Worm (Caenorhabditis elegans) whole organism, L4 larva: ENCODE data around the gene ttr-31.

ENCODE experiments used
- D1046.2 ChIP-seq: fragments of 200-800 bp; sonication (Bioruptor generic); IDR thresholded peaks from 2 replicates; pipeline ENCODE4 v1.3.6; 2022; ENCODE audit warnings: missing genetic modification characterization, missing compliant biosample characterization
- F37D6.2 ChIP-seq: sonication (generic microtip); optimal IDR thresholded peaks from 2 replicates; lab custom pipeline; 2016; ENCODE audit warnings: mild to moderate bottlenecking, missing genetic modification characterization, missing compliant biosample characterization
- F44E2.7 ChIP-seq: fragments of 200-800 bp; sonication (Bioruptor generic); IDR thresholded peaks from 2 replicates; pipeline ENCODE4 v2.1.2; 2022; ENCODE audit warnings: missing genetic modification characterization, missing compliant biosample characterization
- R02D3.7 ChIP-seq: fragments of 150-350 bp; sonication (generic microtip); optimal IDR thresholded peaks from 3 replicates; lab custom pipeline; 2014; ENCODE audit warnings: missing biosample characterization, missing genetic modification characterization
- T20F7.1 ChIP-seq: fragments of 200-800 bp; sonication (Bioruptor generic); optimal IDR thresholded peaks from 2 replicates; lab custom pipeline; 2018; ENCODE audit warnings: mild to moderate bottlenecking, missing genetic modification characterization, missing compliant biosample characterization
- T26A8.4 ChIP-seq: fragments of 200-800 bp; sonication (Bioruptor generic); IDR thresholded peaks from 2 replicates; pipeline ENCODE4 v1.3.6; 2022; ENCODE audit warnings: missing genetic modification characterization, missing compliant biosample characterization
- Y105C5A.15 ChIP-seq: fragments of 200-800 bp; sonication (Bioruptor generic); IDR thresholded peaks from 2 replicates; pipeline ENCODE4 v1.3.6; 2022; ENCODE audit warnings: missing genetic modification characterization, missing compliant biosample characterization
- Y5F2A.4 ChIP-seq: fragments of 200-800 bp; sonication (Bioruptor generic); optimal IDR thresholded peaks from 2 replicates; lab custom pipeline; 2018; ENCODE audit warnings: mild to moderate bottlenecking, missing genetic modification characterization, missing compliant biosample characterization
- aha-1 ChIP-seq: fragments of 150-350 bp; peaks from one replicate; lab custom pipeline; 2014; ENCODE audit warnings: missing biosample characterization, missing genetic modification characterization
- ces-1 ChIP-seq: fragments of 150-350 bp; sonication (generic microtip); optimal IDR thresholded peaks from 4 replicates; lab custom pipeline; 2014; ENCODE audit warnings: missing biosample characterization, missing genetic modification reagents, missing genetic modification characterization
- cey-2 ChIP-seq: sonication (generic microtip); optimal IDR thresholded peaks from 3 replicates; lab custom pipeline; 2017; ENCODE audit warnings: missing genetic modification characterization, mild to moderate bottlenecking, missing compliant biosample characterization, antibody characterized with exemption, borderline replicate concordance; ENCODE audit not compliant: insufficient read depth
- dmd-6 ChIP-seq: fragments of 200-800 bp; sonication (Bioruptor generic); IDR thresholded peaks from 2 replicates; pipeline ENCODE4 v1.3.6; 2022; ENCODE audit warnings: missing genetic modification reagents, missing genetic modification characterization, missing compliant biosample characterization
- dmd-9 ChIP-seq: fragments of 200-800 bp; sonication (Bioruptor generic); IDR thresholded peaks from 2 replicates; pipeline ENCODE4 v1.3.6; 2022; ENCODE audit warnings: missing genetic modification reagents, missing genetic modification characterization, missing compliant biosample characterization
- dpl-1 ChIP-seq: fragments of 150-350 bp; optimal IDR thresholded peaks from 2 replicates; lab custom pipeline; 2014; ENCODE audit warnings: missing biosample characterization, missing genetic modification reagents, missing genetic modification characterization
- hlh-11 ChIP-seq: fragments of 200-800 bp; sonication (Bioruptor generic); optimal IDR thresholded peaks from 2 replicates; lab custom pipeline; 2018; ENCODE audit warnings: mild to moderate bottlenecking, missing genetic modification characterization, missing compliant biosample characterization
- lin-15B ChIP-seq: fragments of 150-350 bp; sonication (generic microtip); optimal IDR thresholded peaks from 3 replicates; lab custom pipeline; 2014; ENCODE audit warnings: missing biosample characterization, missing genetic modification characterization
- mdt-29 ChIP-seq: fragments of 200-800 bp; sonication (Bioruptor generic); IDR thresholded peaks from 2 replicates; pipeline ENCODE4 v1.3.6; 2022; ENCODE audit warnings: missing genetic modification reagents, missing genetic modification characterization, missing compliant biosample characterization
- mep-1 ChIP-seq: fragments of 150-350 bp; sonication (generic microtip); optimal IDR thresholded peaks from 3 replicates; lab custom pipeline; 2014; ENCODE audit warnings: missing biosample characterization, missing genetic modification characterization
- nhr-10 ChIP-seq: fragments of 150-350 bp; optimal IDR thresholded peaks from 2 replicates; lab custom pipeline; 2014; ENCODE audit warnings: missing biosample characterization, missing genetic modification characterization
- nhr-102 ChIP-seq: sonication (generic microtip); optimal IDR thresholded peaks from 2 replicates; lab custom pipeline; 2016; ENCODE audit warnings: mild to moderate bottlenecking, missing genetic modification characterization, moderate library complexity, missing compliant biosample characterization
- nhr-25 ChIP-seq: sonication (generic microtip); optimal IDR thresholded peaks from 2 replicates; lab custom pipeline; 2017; ENCODE audit warnings: missing genetic modification characterization, mild to moderate bottlenecking, missing compliant biosample characterization, antibody characterized with exemption, moderate library complexity, borderline replicate concordance; ENCODE audit not compliant: insufficient read depth
- nhr-28 ChIP-seq: fragments of 150-350 bp; optimal IDR thresholded peaks from 2 replicates; lab custom pipeline; 2014; ENCODE audit warnings: missing biosample characterization, missing genetic modification characterization
- nhr-42 ChIP-seq: fragments of 200-800 bp; sonication (Bioruptor generic); IDR thresholded peaks from 2 replicates; pipeline ENCODE4 v1.3.6; 2022; ENCODE audit warnings: missing genetic modification characterization, missing compliant biosample characterization
- unc-130 ChIP-seq: sonication (generic microtip); optimal IDR thresholded peaks from 2 replicates; lab custom pipeline; 2016; ENCODE audit warnings: missing genetic modification reagents, missing genetic modification characterization, missing compliant biosample characterization
- unc-62 ChIP-seq, 3 experiments: fragments of 150-350 bp in 1 of 3; sonication (generic microtip); optimal IDR thresholded peaks in 2 of 3; peaks in 1 of 3; 1 replicate in 1 of 3; 2 replicates in 2 of 3; lab custom pipeline; 2014 to 2017; ENCODE audit warnings: missing biosample characterization in 3 of 3, missing genetic modification characterization in 3 of 3, missing genetic modification reagents in 3 of 3, missing genotype in 1 of 3
- vab-7 ChIP-seq: fragments of 200-800 bp; sonication (Bioruptor generic); IDR thresholded peaks from 2 replicates; pipeline ENCODE4 v1.3.6; 2022; ENCODE audit warnings: missing genetic modification reagents, missing genetic modification characterization, missing compliant biosample characterization
- ztf-7 ChIP-seq: fragments of 150-350 bp; optimal IDR thresholded peaks from 2 replicates; lab custom pipeline; 2014; ENCODE audit warnings: missing biosample characterization, missing genetic modification characterization

Gene ttr-31

DNA sequence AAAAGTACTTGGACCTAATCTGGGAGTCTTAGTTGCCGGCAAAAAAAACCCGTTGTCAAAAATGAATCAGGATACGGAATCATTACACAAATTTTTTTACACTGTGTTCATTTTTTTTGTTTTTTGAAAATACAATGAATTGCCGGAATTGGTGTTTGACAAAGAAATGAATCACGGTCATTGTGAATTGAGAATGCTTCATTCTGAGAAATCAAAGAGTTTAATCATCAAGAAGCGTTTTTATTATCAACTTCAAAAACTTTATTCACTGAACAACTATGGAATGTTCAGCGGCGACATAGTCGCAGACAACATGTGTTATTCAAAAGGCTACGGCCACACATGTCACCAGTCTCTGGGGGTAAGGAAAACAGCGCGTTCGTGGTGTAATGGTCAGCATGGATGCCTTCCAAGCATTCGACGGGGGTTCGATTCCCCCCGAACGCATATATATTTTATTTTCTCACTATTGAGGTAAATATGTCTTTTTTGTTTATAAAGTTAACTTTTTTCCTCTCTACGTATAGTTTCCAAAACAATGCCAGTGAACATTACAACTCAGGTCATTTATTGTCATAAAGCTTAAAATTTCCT lies 45.3 kb downstream of the ttr-31 start, which contains the start of gene nas-10 (continued):
- TF ChIP-seq mep-1 (tag; lab: Kevin White, UChicago), result no peak
- peak; percentile 74; the same call in 1 of the 2 replicates for TF ChIP-seq Y105C5A.15
- TF ChIP-seq vab-7 (GFP tag; lab: Robert Waterston, UW), result peak; percentile 90
- no peak for TF ChIP-seq ztf-7 (tag; lab: Kevin White, UChicago)
- TF ChIP-seq nhr-10, result no peak
- TF ChIP-seq cey-2, result no peak
- TF ChIP-seq nhr-42, result peak; percentile 51; the same call in 1 of the 2 replicates
- TF ChIP-seq dpl-1, result peak; percentile 5
- TF ChIP-seq F44E2.7 (GFP tag; lab: Robert Waterston, UW), result peak; percentile 81; the same call in 1 of the 2 replicates
- no peak for TF ChIP-seq mdt-29
- TF ChIP-seq unc-130 (GFP tag; lab: Kevin White, UChicago), result peak; percentile 23
- peak; percentile 63 for TF ChIP-seq Y5F2A.4 (GFP tag; lab: Kevin White, UChicago)
- TF ChIP-seq ces-1 (GFP tag; lab: Kevin White, UChicago), result no peak
- TF ChIP-seq nhr-28, result peak; percentile 46
- peak; percentile 68 for TF ChIP-seq hlh-11
- no peak for TF ChIP-seq D1046.2 (GFP tag; lab: Robert Waterston, UW)
- TF ChIP-seq dmd-6 (GFP tag; lab: Robert Waterston, UW), result peak; percentile 76
- TF ChIP-seq, all 104 proteins: peak for 58

DNA sequence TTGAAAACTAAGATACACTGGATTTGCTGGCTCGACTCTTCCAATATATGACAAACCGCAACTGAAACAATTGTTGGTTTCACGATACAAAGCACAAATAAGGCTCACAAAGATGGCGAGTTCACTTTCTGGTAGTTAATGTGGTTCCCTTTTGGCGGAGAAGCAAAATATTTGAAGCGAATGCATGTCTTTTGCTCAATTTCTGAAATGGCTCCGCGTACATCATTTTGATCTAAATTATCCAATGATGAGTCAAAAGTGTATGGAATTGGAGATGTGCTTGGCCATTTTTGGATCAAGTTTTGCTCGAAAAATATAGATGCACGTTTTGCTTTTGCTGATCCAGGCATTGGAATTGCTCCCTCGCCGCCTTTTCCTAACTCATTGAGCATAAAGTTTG lies 47.1 kb downstream of the ttr-31 start:
- TF ChIP-seq unc-62 (GFP tag; optimal IDR thresholded peaks at IDR 0.05 in 1 of 2; lab: Kevin White, UChicago) (peak in 1 of 2 experiments; percentile 95), unc-62 (tag; optimal IDR thresholded peaks at IDR 0.05; lab: Kevin White, UChicago) (no peak), T26A8.4 (GFP tag; lab: Robert Waterston, UW) (no peak)
- TF ChIP-seq, all 104 proteins: peak for 1

DNA sequence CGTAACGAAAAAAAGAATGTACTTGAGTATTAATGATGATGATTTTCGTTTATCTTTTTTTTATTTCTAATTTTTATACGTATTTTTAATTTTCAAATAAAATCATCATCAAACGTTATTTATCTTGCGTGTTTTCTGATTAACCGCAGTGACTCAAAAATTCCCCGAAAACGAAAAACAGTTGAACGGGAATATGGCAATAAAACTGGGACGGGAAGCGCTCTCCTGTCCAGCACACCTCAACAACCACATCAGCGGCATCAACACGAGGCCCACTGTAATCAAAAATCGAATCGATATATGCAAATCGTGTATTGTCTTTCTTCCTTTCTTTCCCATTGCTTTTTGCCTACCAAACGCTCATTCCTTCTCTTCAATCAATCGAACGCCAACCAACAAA lies 49.7 kb downstream of the ttr-31 start, which contains the start of gene K09C8.2:
K09C8.2 (plus strand) TSS at position 301 of the 400 bp plus-strand sequence.
- TF ChIP-seq dmd-9, result no peak
- no peak for TF ChIP-seq aha-1
- no peak for TF ChIP-seq R02D3.7 (tag; lab: Kevin White, UChicago)
- no peak for TF ChIP-seq nhr-25
- TF ChIP-seq lin-15B, result no peak
- TF ChIP-seq cey-2, result no peak
- TF ChIP-seq T20F7.1, result no peak
- TF ChIP-seq nhr-102 (tag; lab: Kevin White, UChicago), result no peak
- TF ChIP-seq F37D6.2 (tag; lab: Kevin White, UChicago), result no peak
- TF ChIP-seq dpl-1, result no peak
- TF ChIP-seq, all 104 proteins: peak for 0

- TF ChIP-seq vab-7 (GFP tag; lab: Robert Waterston, UW), result no peak
Observed at ce11 chrX:10958427-10958826, 50.4 kb downstream of the ttr-31 start, which contains the start of gene nlp-19. Gene nlp-19 (plus strand): TSS chrX:10958727.
